Worm (Caenorhabditis elegans) whole organism, mixed stage, embryonic: ENCODE results near the gene K08E7.8.

ENCODE experiments used
- M03D4.4 ChIP-seq: sonication (generic microtip); optimal IDR thresholded peaks from 2 replicates; lab custom pipeline; 2017; ENCODE audit warnings: mild to moderate bottlenecking, missing genetic modification characterization, missing compliant biosample characterization
- bed-3 ChIP-seq: fragments of 200-800 bp; sonication (Bioruptor generic); optimal IDR thresholded peaks from 3 replicates; lab custom pipeline; 2018; ENCODE audit warnings: mild to moderate bottlenecking, missing genetic modification characterization, moderate library complexity, missing compliant biosample characterization
- blmp-1 ChIP-seq: fragments of 150-350 bp; optimal IDR thresholded peaks from 2 replicates; lab custom pipeline; 2014; ENCODE audit warnings: missing biosample characterization, missing genetic modification characterization
- ceh-39 ChIP-seq: fragments of 150-350 bp; optimal IDR thresholded peaks from 2 replicates; lab custom pipeline; 2014; ENCODE audit warnings: missing biosample characterization, missing genetic modification characterization
- ceh-43 ChIP-seq: fragments of 200-800 bp; sonication (Bioruptor generic); optimal IDR thresholded peaks from 2 replicates; lab custom pipeline; 2018; ENCODE audit warnings: mild to moderate bottlenecking, missing genetic modification characterization, moderate library complexity, missing compliant biosample characterization
- ceh-83 ChIP-seq: fragments of 200-800 bp; sonication (Bioruptor generic); optimal IDR thresholded peaks from 2 replicates; lab custom pipeline; 2018; ENCODE audit warnings: mild to moderate bottlenecking, missing genetic modification characterization, missing compliant biosample characterization
- ces-1 ChIP-seq: fragments of 150-350 bp; optimal IDR thresholded peaks from 2 replicates; lab custom pipeline; 2014; ENCODE audit warnings: missing biosample characterization, missing genetic modification reagents, missing genetic modification characterization
- cnd-1 ChIP-seq: fragments of 200-800 bp; sonication (Bioruptor generic); optimal IDR thresholded peaks from 2 replicates; lab custom pipeline; 2018; ENCODE audit warnings: mild to moderate bottlenecking, missing genetic modification characterization, missing compliant biosample characterization
- drap-1 ChIP-seq: fragments of 200-800 bp; sonication (Bioruptor generic); optimal IDR thresholded peaks from 3 replicates; lab custom pipeline; 2018; ENCODE audit warnings: mild to moderate bottlenecking, missing genetic modification characterization, missing compliant biosample characterization
- elt-1 ChIP-seq: sonication (generic microtip); optimal IDR thresholded peaks from 2 replicates; lab custom pipeline; 2017; ENCODE audit warnings: missing genetic modification characterization, mild to moderate bottlenecking, missing compliant biosample characterization, antibody characterized with exemption, moderate library complexity, borderline replicate concordance; ENCODE audit not compliant: insufficient read depth
- elt-3 ChIP-seq: fragments of 150-350 bp; optimal IDR thresholded peaks from 2 replicates; lab custom pipeline; 2014; ENCODE audit warnings: missing biosample characterization, missing genetic modification characterization
- flh-1 ChIP-seq: fragments of 200-800 bp; sonication (Bioruptor generic); optimal IDR thresholded peaks from 2 replicates; lab custom pipeline; 2018; ENCODE audit warnings: mild to moderate bottlenecking, missing genetic modification characterization, moderate library complexity, missing compliant biosample characterization
- ham-2 ChIP-seq: fragments of 200-800 bp; sonication (Bioruptor generic); optimal IDR thresholded peaks from 2 replicates; lab custom pipeline; 2018; ENCODE audit warnings: mild to moderate bottlenecking, missing genetic modification characterization, missing compliant biosample characterization
- hlh-1 ChIP-seq: fragments of 150-350 bp; optimal IDR thresholded peaks from 2 replicates; lab custom pipeline; 2014; ENCODE audit warnings: missing biosample characterization, missing genetic modification reagents, missing genetic modification characterization
- lin-13 ChIP-seq: fragments of 150-350 bp; optimal IDR thresholded peaks from 2 replicates; lab custom pipeline; 2014; ENCODE audit warnings: missing biosample characterization, missing genetic modification characterization
- lin-32 ChIP-seq: fragments of 200-800 bp; sonication (Bioruptor generic); optimal IDR thresholded peaks from 2 replicates; lab custom pipeline; 2018; ENCODE audit warnings: mild to moderate bottlenecking, missing genetic modification characterization, missing compliant biosample characterization
- lsy-2 ChIP-seq: fragments of 150-350 bp; optimal IDR thresholded peaks from 2 replicates; lab custom pipeline; 2014; ENCODE audit warnings: missing biosample characterization, missing genetic modification characterization
- mab-5 ChIP-seq: fragments of 150-350 bp; optimal IDR thresholded peaks from 2 replicates; lab custom pipeline; 2014; ENCODE audit warnings: missing biosample characterization, missing genetic modification characterization
- mep-1 ChIP-seq: fragments of 150-350 bp; optimal IDR thresholded peaks from 2 replicates; lab custom pipeline; 2017; ENCODE audit warnings: missing biosample characterization, missing genetic modification reagents, missing genetic modification characterization, inconsistent platforms
- mls-2 ChIP-seq: sonication (generic microtip); optimal IDR thresholded peaks from 2 replicates; lab custom pipeline; 2016; ENCODE audit warnings: mild to moderate bottlenecking, missing genetic modification characterization, moderate library complexity, missing compliant biosample characterization
- nhr-12 ChIP-seq: fragments of 150-350 bp; optimal IDR thresholded peaks from 2 replicates; lab custom pipeline; 2014; ENCODE audit warnings: missing biosample characterization, missing genetic modification characterization
- nhr-2 ChIP-seq: fragments of 150-350 bp; optimal IDR thresholded peaks from 2 replicates; lab custom pipeline; 2014; ENCODE audit warnings: missing biosample characterization, missing genetic modification characterization
- nhr-237 ChIP-seq: fragments of 150-350 bp; optimal IDR thresholded peaks from 2 replicates; lab custom pipeline; 2014; ENCODE audit warnings: missing biosample characterization, missing genetic modification characterization
- nhr-28 ChIP-seq: fragments of 150-350 bp; optimal IDR thresholded peaks from 2 replicates; lab custom pipeline; 2014; ENCODE audit warnings: missing biosample characterization, missing genetic modification characterization
- nhr-76 ChIP-seq: sonication (generic microtip); optimal IDR thresholded peaks from 2 replicates; lab custom pipeline; 2017; ENCODE audit warnings: missing biosample characterization, missing genetic modification characterization
- pha-4 ChIP-seq: fragments of 150-350 bp; optimal IDR thresholded peaks from 2 replicates; lab custom pipeline; 2018; ENCODE audit warnings: missing biosample characterization, missing genetic modification reagents, missing genetic modification characterization
- sem-2 ChIP-seq: fragments of 200-800 bp; sonication (Bioruptor generic); optimal IDR thresholded peaks from 2 replicates; lab custom pipeline; 2018; ENCODE audit warnings: mild to moderate bottlenecking, missing genetic modification characterization, missing compliant biosample characterization
- sptf-1 ChIP-seq: sonication (generic microtip); optimal IDR thresholded peaks from 2 replicates; lab custom pipeline; 2017; ENCODE audit warnings: mild to moderate bottlenecking, missing genetic modification characterization, moderate library complexity, missing compliant biosample characterization
- tbx-8 ChIP-seq: fragments of 200-800 bp; sonication (Bioruptor generic); optimal IDR thresholded peaks from 2 replicates; lab custom pipeline; 2018; ENCODE audit warnings: mild to moderate bottlenecking, missing genetic modification characterization, moderate library complexity, missing compliant biosample characterization
- unc-120 ChIP-seq: sonication (generic microtip); optimal IDR thresholded peaks from 2 replicates; lab custom pipeline; 2017; ENCODE audit warnings: missing genetic modification characterization, missing compliant biosample characterization; ENCODE audit not compliant: poor library complexity, severe bottlenecking
- unc-39 ChIP-seq: fragments of 150-350 bp; optimal IDR thresholded peaks from 2 replicates; lab custom pipeline; 2014; ENCODE audit warnings: missing biosample characterization, missing genetic modification characterization
- unc-62 ChIP-seq: fragments of 150-350 bp; optimal IDR thresholded peaks from 2 replicates; lab custom pipeline; 2014; ENCODE audit warnings: missing biosample characterization, missing genetic modification reagents, missing genetic modification characterization
- zip-8 ChIP-seq: fragments of 150-350 bp; optimal IDR thresholded peaks from 2 replicates; lab custom pipeline; 2014; ENCODE audit warnings: missing biosample characterization, missing genetic modification characterization
- ztf-11 ChIP-seq: fragments of 150-350 bp; optimal IDR thresholded peaks from 2 replicates; lab custom pipeline; 2014; ENCODE audit warnings: missing biosample characterization, missing genetic modification characterization

K08E7.8 gene

DNA sequence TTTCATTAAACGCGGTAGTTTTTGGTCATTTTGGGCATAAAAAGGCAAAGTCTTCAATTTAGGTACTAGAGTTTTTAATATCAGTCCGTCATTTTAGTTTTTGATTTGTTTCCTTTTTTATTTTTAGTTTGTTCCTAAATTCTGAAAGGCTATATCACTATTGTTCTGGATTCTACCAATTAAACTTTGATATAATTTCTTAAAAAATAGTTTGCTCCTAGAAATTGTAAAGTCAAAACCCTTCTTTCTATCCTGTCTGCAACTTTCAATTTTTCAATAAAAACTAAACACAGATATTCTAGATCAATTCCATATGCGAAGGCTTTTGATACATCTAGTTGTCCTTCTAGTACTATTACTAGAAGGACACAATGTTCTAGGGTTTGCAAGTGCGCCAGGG is 12.8 kb downstream of the K08E7.8 start, which contains the start of gene K08E7.5:
K08E7.5 (plus strand) TSS at position 301 of the 400 bp plus-strand sequence.
- TF ChIP-seq unc-39 (tag; lab: Kevin White, UChicago) (no peak), M03D4.4 (tag; lab: Kevin White, UChicago) (no peak), cnd-1 (tag; lab: Kevin White, UChicago) (no peak), ceh-83 (GFP tag; lab: Kevin White, UChicago) (no peak), ceh-43 (GFP tag; lab: Kevin White, UChicago) (no peak), tbx-8 (GFP tag; lab: Kevin White, UChicago) (no peak), lin-13 (tag; lab: Kevin White, UChicago) (no peak), nhr-76 (tag; lab: Kevin White, UChicago) (no peak), zip-8 (tag; lab: Kevin White, UChicago) (no peak), elt-1 (no peak), nhr-12 (tag; lab: Kevin White, UChicago) (no peak), ztf-11 (no peak), elt-3 (tag; lab: Kevin White, UChicago) (no peak), mls-2 (no peak), lsy-2 (tag; lab: Kevin White, UChicago) (no peak), nhr-28 (tag; lab: Kevin White, UChicago) (no peak), sem-2 (GFP tag; lab: Kevin White, UChicago) (no peak), ham-2 (no peak)
- TF ChIP-seq, all 35 proteins: peak for 0

DNA sequence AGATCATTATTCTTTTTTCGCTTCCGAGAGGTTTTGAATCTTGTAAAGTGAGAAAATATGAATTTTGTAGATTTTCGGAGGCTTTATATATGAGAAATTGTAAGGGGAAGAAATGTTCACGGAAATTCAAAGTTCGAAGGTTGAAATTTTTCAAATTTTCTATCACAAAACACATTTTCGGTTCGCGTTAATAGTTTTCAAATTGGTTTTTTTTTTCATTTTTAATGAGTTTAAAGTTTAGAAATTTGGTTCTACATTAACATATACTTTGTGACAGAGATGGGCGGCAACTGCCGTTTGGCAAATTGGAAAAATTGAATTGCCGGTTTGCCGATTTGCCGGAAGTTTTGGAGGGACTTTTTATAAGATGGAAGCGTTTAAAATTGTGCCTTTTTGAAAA is 14.8 kb downstream of the K08E7.8 start, which contains the start of gene K08E7.4:
K08E7.4 (minus strand) TSS at position 101 of the 400 bp plus-strand sequence.
- TF ChIP-seq nhr-28 (tag; lab: Kevin White, UChicago) (no peak), nhr-237 (no peak), flh-1 (GFP tag; lab: Kevin White, UChicago) (no peak), unc-62 (no peak), nhr-76 (tag; lab: Kevin White, UChicago) (no peak), drap-1 (GFP tag; lab: Kevin White, UChicago) (no peak), hlh-1 (no peak), sem-2 (GFP tag; lab: Kevin White, UChicago) (no peak), nhr-12 (tag; lab: Kevin White, UChicago) (no peak), elt-3 (tag; lab: Kevin White, UChicago) (no peak)

- no peak for TF ChIP-seq flh-1 (GFP tag; lab: Kevin White, UChicago)
- no peak for TF ChIP-seq lin-13 (tag; lab: Kevin White, UChicago)
- TF ChIP-seq zip-8 (tag; lab: Kevin White, UChicago): no peak
- no peak for TF ChIP-seq nhr-76 (tag; lab: Kevin White, UChicago)
- TF ChIP-seq nhr-237: no peak
- no peak for TF ChIP-seq mep-1
- no peak for TF ChIP-seq cnd-1 (tag; lab: Kevin White, UChicago)
- TF ChIP-seq M03D4.4 (tag; lab: Kevin White, UChicago): no peak
- no peak for TF ChIP-seq tbx-8 (GFP tag; lab: Kevin White, UChicago)
- TF ChIP-seq ceh-43 (GFP tag; lab: Kevin White, UChicago): no peak
- no peak for TF ChIP-seq ceh-39 (tag; lab: Kevin White, UChicago)
- no peak for TF ChIP-seq mls-2
Measured at ce11 chrIV:12570546-12570945, 15.3 kb downstream of the K08E7.8 start.

DNA sequence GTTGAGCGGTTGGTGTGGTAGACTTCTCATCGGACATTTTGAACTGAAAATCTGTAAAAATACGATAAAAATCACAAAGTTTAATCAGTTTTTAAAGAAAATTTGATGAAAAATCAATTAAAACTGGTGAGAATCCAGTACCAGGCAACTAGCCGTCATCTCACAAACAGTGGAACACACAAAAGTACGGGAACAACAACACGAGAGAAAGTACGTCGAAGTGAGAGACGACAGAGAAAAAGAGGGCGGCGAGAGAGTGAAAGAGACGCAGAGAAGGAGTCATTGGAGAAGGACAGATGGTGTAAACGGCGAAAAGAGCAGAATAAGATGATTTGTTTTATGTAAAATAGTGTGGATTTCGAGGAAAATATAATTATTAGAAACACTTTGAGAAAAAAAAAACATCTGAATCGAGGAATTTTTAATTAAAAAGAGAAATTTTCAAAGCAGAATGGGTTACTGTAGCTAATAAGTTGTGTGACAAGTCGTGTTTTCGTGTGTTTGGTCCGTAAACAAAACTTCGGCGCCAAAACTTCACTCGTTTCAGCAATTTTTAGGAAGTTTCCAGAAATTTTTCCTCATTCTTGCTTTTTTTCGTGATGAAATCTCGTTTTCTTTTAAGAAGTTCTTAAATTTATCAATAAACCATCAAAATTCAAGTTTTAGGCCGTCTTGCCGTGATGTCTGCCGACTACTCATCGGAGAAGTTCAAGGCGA is 18.5 kb downstream of the K08E7.8 start, which contains the start of the genes hsb-1 and let-99:
hsb-1 (minus strand) TSS at position 51 of the 717 bp plus-strand sequence.
let-99 (plus strand) TSS at position 667 of the 717 bp plus-strand sequence.
- TF ChIP-seq unc-120 (tag; lab: Kevin White, UChicago): no peak
- TF ChIP-seq mab-5: no peak
- TF ChIP-seq tbx-8 (GFP tag; lab: Kevin White, UChicago): no peak
- TF ChIP-seq sptf-1 (tag; lab: Kevin White, UChicago): peak; percentile 27
- no peak for TF ChIP-seq nhr-12 (tag; lab: Kevin White, UChicago)
- no peak for TF ChIP-seq lin-13 (tag; lab: Kevin White, UChicago)
- TF ChIP-seq lin-32 (GFP tag; lab: Kevin White, UChicago): peak; percentile 69
- TF ChIP-seq cnd-1 (tag; lab: Kevin White, UChicago): peak; percentile 68
- TF ChIP-seq ces-1: no peak
- TF ChIP-seq flh-1 (GFP tag; lab: Kevin White, UChicago): no peak
- no peak for TF ChIP-seq nhr-2
- peak; percentile 31 for TF ChIP-seq hlh-1
- TF ChIP-seq drap-1 (GFP tag; lab: Kevin White, UChicago): no peak
- no peak for TF ChIP-seq ztf-11
- no peak for TF ChIP-seq nhr-76 (tag; lab: Kevin White, UChicago)
- TF ChIP-seq unc-62: no peak
- no peak for TF ChIP-seq ceh-39 (tag; lab: Kevin White, UChicago)
- TF ChIP-seq ceh-43 (GFP tag; lab: Kevin White, UChicago): no peak
- no peak for TF ChIP-seq blmp-1
- no peak for TF ChIP-seq sem-2 (GFP tag; lab: Kevin White, UChicago)
- TF ChIP-seq ceh-83 (GFP tag; lab: Kevin White, UChicago): no peak
- no peak for TF ChIP-seq M03D4.4 (tag; lab: Kevin White, UChicago)
- TF ChIP-seq mls-2: no peak
- TF ChIP-seq nhr-237: no peak
- peak; percentile 8 for TF ChIP-seq pha-4 (tag; lab: Kevin White, UChicago)
- peak; percentile 26 for TF ChIP-seq ham-2
- TF ChIP-seq elt-3 (tag; lab: Kevin White, UChicago): no peak
- TF ChIP-seq lsy-2 (tag; lab: Kevin White, UChicago): no peak
- TF ChIP-seq bed-3: no peak
- TF ChIP-seq elt-1: no peak
